Worm (Caenorhabditis elegans) whole organism, L2 larva: Measurements from ENCODE around the gene Y39A3B.1.

Experiments
- ZK546.5 ChIP-seq: sonication (generic microtip); optimal IDR thresholded peaks from 2 replicates; lab custom pipeline; 2017; ENCODE audit warnings: missing biosample characterization, missing genetic modification characterization
- ama-1 ChIP-seq: fragments of 150-350 bp; optimal IDR thresholded peaks from 2 replicates; lab custom pipeline; 2018; ENCODE audit warnings: inconsistent platforms
- ceh-16 ChIP-seq: fragments of 150-350 bp; optimal IDR thresholded peaks from 2 replicates; lab custom pipeline; 2014; ENCODE audit warnings: missing biosample characterization, missing genetic modification characterization
- dmd-4 ChIP-seq: sonication (generic microtip); optimal IDR thresholded peaks from 2 replicates; lab custom pipeline; 2017; ENCODE audit warnings: missing biosample characterization, missing genetic modification characterization
- lin-39 ChIP-seq: fragments of 150-350 bp; optimal IDR thresholded peaks from 2 replicates; lab custom pipeline; 2014; ENCODE audit warnings: missing biosample characterization, missing genetic modification reagents, missing genetic modification characterization
- nhr-11 ChIP-seq: fragments of 150-350 bp; optimal IDR thresholded peaks from 2 replicates; lab custom pipeline; 2014; ENCODE audit warnings: missing biosample characterization, missing genetic modification characterization
- sma-3 ChIP-seq: sonication (generic microtip); optimal IDR thresholded peaks from 2 replicates; lab custom pipeline; 2016; ENCODE audit warnings: missing genetic modification reagents, missing genetic modification characterization, missing compliant biosample characterization
- snpc-4 ChIP-seq: fragments of 150-350 bp; optimal IDR thresholded peaks from 2 replicates; lab custom pipeline; 2014; ENCODE audit warnings: missing biosample characterization, missing genetic modification characterization
- zag-1 ChIP-seq: fragments of 150-350 bp; optimal IDR thresholded peaks from 2 replicates; lab custom pipeline; 2014; ENCODE audit warnings: missing biosample characterization, missing genetic modification characterization

- no peak for TF ChIP-seq ZK546.5 (tag; lab: Kevin White, UChicago)
- no peak for TF ChIP-seq ceh-16 (tag; lab: Kevin White, UChicago)
- no peak for TF ChIP-seq dmd-4 (tag; lab: Kevin White, UChicago)
- no peak for TF ChIP-seq nhr-11 (tag; lab: Kevin White, UChicago)
- no peak for TF ChIP-seq sma-3
- no peak for TF ChIP-seq snpc-4 (tag; lab: Kevin White, UChicago)
- no peak for TF ChIP-seq ama-1 (lab: Kevin White, UChicago)
- TF ChIP-seq zag-1 (tag; lab: Kevin White, UChicago) = no peak
- no peak for TF ChIP-seq lin-39 (tag; lab: Kevin White, UChicago)
Measured at ce11 chrIII:2049825-2050224, 44.0 kb downstream of the Y39A3B.1 start.
